Worm (Caenorhabditis elegans): ENCODE results near the gene sru-21.

DNA sequence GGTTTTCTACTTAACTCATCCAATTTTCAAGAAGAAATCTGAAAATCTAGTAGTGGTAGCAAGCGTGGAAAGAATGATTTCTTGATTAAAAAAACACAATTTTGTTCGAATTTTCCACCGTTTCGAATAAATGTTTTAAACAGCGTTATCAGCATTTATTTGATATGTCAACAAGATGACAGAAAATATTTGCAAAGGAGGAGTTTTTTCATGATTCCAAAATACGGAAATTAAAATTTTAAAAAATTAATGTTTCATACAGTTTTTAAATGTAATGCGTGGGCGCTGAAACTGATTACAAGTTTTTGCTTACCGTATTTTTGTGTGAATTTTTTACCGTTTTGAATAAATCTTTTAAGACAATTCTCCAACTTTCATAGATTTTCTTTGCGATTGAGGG is 6.0 kb downstream of the sru-21 start:
- TF ChIP-seq nhr-237 (tag; optimal IDR thresholded peaks at IDR 0.05) (no peak), nhr-25 (tag; optimal IDR thresholded peaks at IDR 0.05; ENCODE audit: borderline replicate concordance, insufficient read depth) (no peak), skn-1 (tag; optimal IDR thresholded peaks at IDR 0.05) (no peak), nhr-11 (tag; optimal IDR thresholded peaks at IDR 0.05) (no peak), unc-130 (GFP tag; optimal IDR thresholded peaks at IDR 0.05) (no peak), snpc-4 (tag; optimal IDR thresholded peaks at IDR 0.05) (no peak), aly-2 (tag; optimal IDR thresholded peaks at IDR 0.05) (no peak), daf-8 (GFP tag; IDR thresholded peaks at IDR 0.05) (no peak), dmd-6 (GFP tag; IDR thresholded peaks at IDR 0.05) (no peak), ama-1 (optimal IDR thresholded peaks at IDR 0.05) (no peak), nhr-28 (tag; optimal IDR thresholded peaks at IDR 0.05) (no peak), attf-4 (tag; optimal IDR thresholded peaks at IDR 0.05) (no peak)
